Fruit fly (Drosophila melanogaster): ENCODE measurements around the gene AIF.

Gene AIF

dm6 chr2L:2168184-2168893, 16.8 kb downstream of the AIF start (continued):
- TF ChIP-seq hkb (optimal IDR thresholded peaks at IDR 0.05) (no peak), hkb (GFP tag; IDR thresholded peaks at IDR 0.05) (peak; percentile 46), CG11560 (tag; IDR thresholded peaks at IDR 0.05) (no peak), NC2β (GFP tag; optimal IDR thresholded peaks at IDR 0.05) (no peak), row (GFP tag; IDR thresholded peaks at IDR 0.05) (no peak), nerfin-1 (tag; optimal IDR thresholded peaks at IDR 0.05) (peak; percentile 10), CG2199 (GFP tag; IDR thresholded peaks at IDR 0.05) (no peak), CG9437 (GFP tag; optimal IDR thresholded peaks at IDR 0.05) (no peak), Dbx (GFP tag; IDR thresholded peaks at IDR 0.05) (no peak), Pdp1 (GFP tag; optimal IDR thresholded peaks at IDR 0.05) (peak in 1 of 2 experiments; percentile 65), CG15696 (tag; optimal IDR thresholded peaks at IDR 0.05) (peak; percentile 28), Myb (GFP tag; optimal IDR thresholded peaks at IDR 0.05) (no peak), Lpt (GFP tag; optimal IDR thresholded peaks at IDR 0.05) (no peak), CG13424 (tag; optimal IDR thresholded peaks at IDR 0.05) (peak; percentile 32), ftz-f1 (GFP tag; optimal IDR thresholded peaks at IDR 0.05) (no peak), chm (GFP tag; IDR thresholded peaks at IDR 0.05) (no peak), Ets65A (GFP tag) (no peak), ERR (GFP tag; optimal IDR thresholded peaks at IDR 0.05) (no peak), NK7.1 (GFP tag; optimal IDR thresholded peaks at IDR 0.05) (no peak), Ravus (GFP tag; IDR thresholded peaks at IDR 0.05) (no peak), BEAF-32 (GFP tag; optimal IDR thresholded peaks at IDR 0.05) (no peak), inv (GFP tag; IDR thresholded peaks at IDR 0.05; ENCODE audit: partially characterized antibody) (no peak), tx (GFP tag; optimal IDR thresholded peaks at IDR 0.05) (no peak), CG3838 (GFP tag; optimal IDR thresholded peaks at IDR 0.05) (no peak), CG15601 (tag; optimal IDR thresholded peaks at IDR 0.05) (peak; percentile 41), zfh1 (GFP tag; IDR thresholded peaks at IDR 0.05) (no peak), klu (GFP tag; IDR thresholded peaks at IDR 0.05) (no peak), bab2 (GFP tag; optimal IDR thresholded peaks at IDR 0.05) (no peak), eyg (GFP tag; optimal IDR thresholded peaks at IDR 0.05) (no peak), ham (GFP tag; IDR thresholded peaks at IDR 0.05) (no peak), fu2 (GFP tag; optimal IDR thresholded peaks at IDR 0.05) (no peak), D19B (GFP tag; optimal IDR thresholded peaks at IDR 0.05) (no peak), bigmax (GFP tag; optimal IDR thresholded peaks at IDR 0.05) (no peak), CG14667 (GFP tag; IDR thresholded peaks at IDR 0.05) (no peak), CG14965 (GFP tag; optimal IDR thresholded peaks at IDR 0.05; ENCODE audit: borderline replicate concordance) (no peak), Scr (GFP tag; IDR thresholded peaks at IDR 0.05; ENCODE audit: partially characterized antibody) (no peak), CG3847 (GFP tag; IDR thresholded peaks at IDR 0.05) (no peak), CG12769 (tag; optimal IDR thresholded peaks at IDR 0.05) (peak; percentile 52), CG4854 (GFP tag; optimal IDR thresholded peaks at IDR 0.05) (no peak), Ptx1 (GFP tag; IDR thresholded peaks at IDR 0.05) (no peak), CG9817 (tag; optimal IDR thresholded peaks at IDR 0.05) (no peak), ro (GFP tag; IDR thresholded peaks at IDR 0.05) (no peak), CG7357 (GFP tag; IDR thresholded peaks at IDR 0.05) (no peak), CG2678 (tag; optimal IDR thresholded peaks at IDR 0.05) (peak; percentile 67), Ets97D (GFP tag; optimal IDR thresholded peaks at IDR 0.05) (no peak), ken (GFP tag; IDR thresholded peaks at IDR 0.05) (no peak), CG10209 (GFP tag; optimal IDR thresholded peaks at IDR 0.05) (peak; percentile 29), pita (GFP tag; optimal IDR thresholded peaks at IDR 0.05) (no peak), Deaf1 (tag; optimal IDR thresholded peaks at IDR 0.05) (no peak), Nf-YB (GFP tag; optimal IDR thresholded peaks at IDR 0.05) (peak; percentile 13), CG1024 (GFP tag; IDR thresholded peaks at IDR 0.05) (no peak)
